Worm (Caenorhabditis elegans) whole organism, L3 larva: ENCODE results near the gene unc-93.

ENCODE experiments used
- aly-2 ChIP-seq: fragments of 150-350 bp; optimal IDR thresholded peaks from 2 replicates; lab custom pipeline; 2014; ENCODE audit warnings: missing biosample characterization, missing genetic modification characterization
- daf-12 ChIP-seq: fragments of 150-350 bp; optimal IDR thresholded peaks from 2 replicates; lab custom pipeline; 2014; ENCODE audit warnings: missing biosample characterization, missing genetic modification reagents, missing genetic modification characterization
- nhr-12 ChIP-seq: fragments of 150-350 bp; optimal IDR thresholded peaks from 2 replicates; lab custom pipeline; 2014; ENCODE audit warnings: missing biosample characterization, missing genetic modification characterization
- nhr-77 ChIP-seq: fragments of 150-350 bp; optimal IDR thresholded peaks from 2 replicates; lab custom pipeline; 2014; ENCODE audit warnings: missing biosample characterization, missing genetic modification characterization
- ztf-11 ChIP-seq: fragments of 150-350 bp; optimal IDR thresholded peaks from 2 replicates; lab custom pipeline; 2014; ENCODE audit warnings: missing biosample characterization, missing genetic modification characterization

ce11 chrIII:3634873-3635272 is 9.3 kb upstream of the unc-93 start:
- TF ChIP-seq nhr-77 (tag; lab: Kevin White, UChicago) = no peak
- no peak for TF ChIP-seq ztf-11 (tag; lab: Kevin White, UChicago)
- TF ChIP-seq nhr-12 (tag; lab: Kevin White, UChicago) = no peak
- no peak for TF ChIP-seq aly-2 (tag; lab: Kevin White, UChicago)
- no peak for TF ChIP-seq daf-12
